Fruit fly (Drosophila melanogaster): ENCODE measurements around the gene GCC185.

Gene GCC185

dm6 chr3R:11962739-11963214 lies 47.8 kb upstream of the GCC185 start, which contains the start of the genes CG3281 and aurA (continued):
- TF ChIP-seq CG10321 (GFP tag; IDR thresholded peaks at IDR 0.05) (no peak), CG10147 (GFP tag; optimal IDR thresholded peaks at IDR 0.05) (peak; percentile 71), CG15269 (tag; optimal IDR thresholded peaks at IDR 0.05) (peak; percentile 64), CG1647 (GFP tag; optimal IDR thresholded peaks at IDR 0.05) (peak; percentile 68), ERR (GFP tag; optimal IDR thresholded peaks at IDR 0.05) (peak; percentile 64), Gug (GFP tag; IDR thresholded peaks at IDR 0.05) (peak; percentile 57; the same call in 1 of the 4 replicates), CG2199 (GFP tag; IDR thresholded peaks at IDR 0.05) (no peak), CG6654 (GFP tag; optimal IDR thresholded peaks at IDR 0.05) (no peak), nom (GFP tag; optimal IDR thresholded peaks at IDR 0.05) (peak; percentile 14), CG9817 (tag; optimal IDR thresholded peaks at IDR 0.05) (peak; percentile 82), slou (GFP tag; optimal IDR thresholded peaks at IDR 0.05) (peak; percentile 76), ase (GFP tag; IDR thresholded peaks at IDR 0.05) (peak; percentile 32; the same call in 1 of the 3 replicates)

dm6 chr3R:11964000-11964399 lies 46.6 kb upstream of the GCC185 start:
- TF ChIP-seq Stat92E (GFP tag; optimal IDR thresholded peaks at IDR 0.05): no peak
- TF ChIP-seq Hey (tag; optimal IDR thresholded peaks at IDR 0.05): no peak
- no peak for TF ChIP-seq CG4730 (GFP tag; IDR thresholded peaks at IDR 0.05)
- 0 out of 3 replicates have a peak, but pooled peaks have one; percentile 18 for TF ChIP-seq vnd (GFP tag; IDR thresholded peaks at IDR 0.05; ENCODE audit: partially characterized antibody)
- no peak for TF ChIP-seq disco-r (GFP tag; optimal IDR thresholded peaks at IDR 0.05)
- TF ChIP-seq sob (GFP tag; IDR thresholded peaks at IDR 0.05): no peak
- no peak for TF ChIP-seq Awh (GFP tag; IDR thresholded peaks at IDR 0.05)
- no peak for TF ChIP-seq hth (optimal IDR thresholded peaks at IDR 0.05)
- no peak for TF ChIP-seq ttk (GFP tag; IDR thresholded peaks at IDR 0.05)
- TF ChIP-seq CG15073 (GFP tag; optimal IDR thresholded peaks at IDR 0.05): no peak
- TF ChIP-seq Dad (GFP tag; optimal IDR thresholded peaks at IDR 0.05): no peak
- peak; percentile 59 for TF ChIP-seq CG8478 (optimal IDR thresholded peaks at IDR 0.05)
- peak; percentile 88 for TF ChIP-seq Ets65A (GFP tag)
- TF ChIP-seq CG10431 (GFP tag; optimal IDR thresholded peaks at IDR 0.05): no peak
- TF ChIP-seq trh (GFP tag; optimal IDR thresholded peaks at IDR 0.05): no peak
- TF ChIP-seq gfzf (GFP tag; optimal IDR thresholded peaks at IDR 0.05): no peak
- no peak for TF ChIP-seq kni (GFP tag; optimal IDR thresholded peaks at IDR 0.05)
- TF ChIP-seq tup (GFP tag; optimal IDR thresholded peaks at IDR 0.05): no peak
- 0 out of 3 replicates have a peak, but pooled peaks have one; percentile 22 for TF ChIP-seq CG11456 (GFP tag; IDR thresholded peaks at IDR 0.05)
- no peak for TF ChIP-seq knrl (GFP tag; IDR thresholded peaks at IDR 0.05; ENCODE audit: partially characterized antibody)
- no peak for TF ChIP-seq CG31388 (GFP tag; optimal IDR thresholded peaks at IDR 0.05)
- peak; percentile 51 for TF ChIP-seq Med (GFP tag)
- TF ChIP-seq CG14710 (tag; optimal IDR thresholded peaks at IDR 0.05): no peak
- no peak for TF ChIP-seq sqz (GFP tag; optimal IDR thresholded peaks at IDR 0.05)
- no peak for TF ChIP-seq Hmx (GFP tag; optimal IDR thresholded peaks at IDR 0.05)
- TF ChIP-seq CG8765 (GFP tag; IDR thresholded peaks at IDR 0.05): no peak
- no peak for TF ChIP-seq CTCF (GFP tag; optimal IDR thresholded peaks at IDR 0.05)

- TF ChIP-seq Sry-β (GFP tag; optimal IDR thresholded peaks at IDR 0.05) (no peak), hb (GFP tag; IDR thresholded peaks at IDR 0.05; ENCODE audit: partially characterized antibody) (peak; percentile 98), Hr3 (GFP tag; optimal IDR thresholded peaks at IDR 0.05) (peak; percentile 33), sens (GFP tag) (peak; percentile 88), CG7271 (tag; optimal IDR thresholded peaks at IDR 0.05) (peak; percentile 0), MBD-R2 (GFP tag; IDR thresholded peaks at IDR 0.05) (peak; percentile 62), CG31224 (GFP tag; IDR thresholded peaks at IDR 0.05) (0 out of 2 replicates have a peak, but pooled peaks have one; percentile 32), az2 (GFP tag; optimal IDR thresholded peaks at IDR 0.05) (no peak), CG4617 (GFP tag; optimal IDR thresholded peaks at IDR 0.05; ENCODE audit: borderline replicate concordance) (peak; percentile 65), stwl (tag; optimal IDR thresholded peaks at IDR 0.05) (peak; percentile 79), gsb-n (tag; optimal IDR thresholded peaks at IDR 0.05) (peak; percentile 34), CG3281 (GFP tag; optimal IDR thresholded peaks at IDR 0.05) (no peak)
Observed at dm6 chr3R:11967262-11968029, 43.1 kb upstream of the GCC185 start, which contains the start of the genes CG12213 and GC1. Gene CG12213, minus strand, starts transcription at chr3R:11967691. Gene GC1, plus strand, starts transcription at chr3R:11967708.

All from whole organism, embryonic.